Worm (Caenorhabditis elegans) whole organism, late embryonic: ENCODE data around the gene lgc-49.

Experiments used
- ahr-1 ChIP-seq: sonication (generic microtip); optimal IDR thresholded peaks from 2 replicates; lab custom pipeline; 2016; ENCODE audit warnings: missing genetic modification characterization, missing compliant biosample characterization
- ceh-14 ChIP-seq: sonication (generic microtip); optimal IDR thresholded peaks from 2 replicates; lab custom pipeline; 2016; ENCODE audit warnings: missing genotype, missing genetic modification characterization, missing compliant biosample characterization
- ceh-22 ChIP-seq: sonication (generic microtip); optimal IDR thresholded peaks from 2 replicates; lab custom pipeline; 2017; ENCODE audit warnings: missing biosample characterization, missing genetic modification characterization
- ets-4 ChIP-seq: sonication (generic microtip); optimal IDR thresholded peaks from 2 replicates; lab custom pipeline; 2016; ENCODE audit warnings: missing genetic modification characterization, missing compliant biosample characterization
- eyg-1 ChIP-seq: sonication (generic microtip); optimal IDR thresholded peaks from 2 replicates; lab custom pipeline; 2016; ENCODE audit warnings: missing genotype, missing genetic modification characterization, missing compliant biosample characterization
- hlh-30 ChIP-seq: sonication (generic microtip); optimal IDR thresholded peaks from 2 replicates; lab custom pipeline; 2017; ENCODE audit warnings: antibody characterized with exemption, missing genetic modification characterization, missing compliant biosample characterization; ENCODE audit not compliant: insufficient read depth
- ref-2 ChIP-seq: sonication (generic microtip); optimal IDR thresholded peaks from 2 replicates; lab custom pipeline; 2016; ENCODE audit warnings: missing genetic modification characterization, missing compliant biosample characterization
- unc-55 ChIP-seq: sonication (generic microtip); optimal IDR thresholded peaks from 2 replicates; lab custom pipeline; 2017; ENCODE audit warnings: missing biosample characterization, missing genetic modification reagents, missing genetic modification characterization
- unc-86 ChIP-seq: sonication (generic microtip); optimal IDR thresholded peaks from 2 replicates; lab custom pipeline; 2016; ENCODE audit warnings: missing genetic modification characterization, missing compliant biosample characterization

DNA sequence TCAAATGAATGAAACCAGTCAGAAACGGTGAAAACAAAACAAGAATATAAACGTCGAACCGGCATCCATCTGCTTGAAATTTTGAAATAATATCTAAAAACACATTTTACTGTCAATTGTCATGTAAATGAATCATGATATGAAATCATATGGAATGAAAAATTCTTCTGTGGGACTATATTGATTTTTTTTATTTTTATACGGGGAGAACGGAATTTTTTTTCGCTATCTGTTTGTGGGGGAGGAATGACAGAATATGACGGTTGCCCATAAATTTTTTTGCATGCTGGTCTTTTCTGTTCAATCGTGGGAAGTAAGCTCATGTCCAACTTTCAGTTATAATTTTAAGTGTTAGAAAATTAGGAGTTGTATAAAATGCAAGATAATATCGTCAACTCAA, 46.4 kb upstream of the lgc-49 start, which contains the start of gene C06H2.7:
- TF ChIP-seq eyg-1 (no peak), ceh-22 (tag; lab: Kevin White, UChicago) (no peak), unc-55 (no peak), unc-86 (tag; lab: Kevin White, UChicago) (no peak), ets-4 (tag; lab: Kevin White, UChicago) (no peak), ref-2 (tag; lab: Kevin White, UChicago) (no peak), ahr-1 (tag; lab: Kevin White, UChicago) (no peak), hlh-30 (tag; lab: Kevin White, UChicago) (no peak), ceh-14 (no peak)
